Worm (Caenorhabditis elegans) whole organism, L4/young adult: Measurements from ENCODE around the gene hex-1.

Experiments
- dao-5 ChIP-seq: sonication (generic microtip); optimal IDR thresholded peaks from 2 replicates; lab custom pipeline; 2016; ENCODE audit warnings: missing genotype, missing genetic modification characterization, moderate library complexity, missing compliant biosample characterization
- him-1 ChIP-seq: sonication (generic microtip); optimal IDR thresholded peaks from 2 replicates; lab custom pipeline; 2016; ENCODE audit warnings: missing genotype, missing genetic modification reagents, missing genetic modification characterization, missing compliant biosample characterization

DNA sequence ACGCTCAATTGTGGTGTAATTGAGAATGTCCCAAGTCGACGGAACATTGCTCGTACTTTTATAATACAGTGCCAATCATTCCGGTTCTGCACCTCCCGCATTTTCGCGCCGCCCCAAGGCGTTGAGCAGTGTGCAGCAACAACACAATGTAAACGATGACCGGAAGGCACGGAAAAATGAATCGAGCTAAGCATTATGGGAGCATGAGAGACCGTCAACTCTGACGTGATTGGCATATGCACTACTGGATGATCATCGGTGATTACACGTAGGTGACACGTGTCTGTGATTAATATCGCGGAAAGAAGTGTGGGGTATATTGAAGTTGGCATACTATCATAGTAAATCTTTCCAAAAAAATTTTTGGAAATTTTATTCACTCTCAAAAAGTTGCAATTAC is 16.0 kb upstream of the hex-1 start, which contains the start of gene T24C12.4:
- TF ChIP-seq dao-5 (tag; lab: Kevin White, UChicago) (no peak), him-1 (tag; lab: Kevin White, UChicago) (no peak)
